Fruit fly (Drosophila melanogaster) whole organism, embryonic: Measurements from ENCODE around the gene CheA29a.

Experiments used
- ATbp ChIP-seq: fragments of 200-800 bp; sonication (Bioruptor generic); optimal IDR thresholded peaks from 2 replicates; lab custom pipeline; 2017; ENCODE audit warnings: missing biosample characterization, mild to moderate bottlenecking, missing genetic modification characterization, missing genetic modification reagents
- Aef1 ChIP-seq: fragments of 200-800 bp; sonication (Bioruptor generic); IDR thresholded peaks from 3 replicates; pipeline ENCODE4 v1.3.6; 2022; ENCODE audit warnings: missing biosample characterization, missing genetic modification characterization
- Asciz ChIP-seq: fragments of 200-800 bp; sonication (Bioruptor generic); optimal IDR thresholded peaks from 2 replicates; lab custom pipeline; 2017; ENCODE audit warnings: missing biosample characterization, mild to moderate bottlenecking, missing genetic modification characterization, missing genetic modification reagents
- Atf6 ChIP-seq: fragments of 200-800 bp; sonication (Bioruptor generic); IDR thresholded peaks from 2 replicates; pipeline ENCODE4 v1.3.6; 2022; ENCODE audit warnings: missing biosample characterization, missing genetic modification characterization
- B-H1 ChIP-seq: fragments of 200-800 bp; sonication (Bioruptor generic); IDR thresholded peaks from 3 replicates; pipeline ENCODE4 v1.3.6; 2022; ENCODE audit warnings: missing biosample characterization, missing genetic modification characterization
- CG10654 ChIP-seq: fragments of 200-800 bp; sonication (Bioruptor generic); optimal IDR thresholded peaks from 2 replicates; lab custom pipeline; 2016; ENCODE audit warnings: missing biosample characterization, missing genetic modification characterization
- CG11398 ChIP-seq: fragments of 200-800 bp; sonication (Bioruptor generic); optimal IDR thresholded peaks from 2 replicates; lab custom pipeline; 2016; ENCODE audit warnings: missing biosample characterization, missing genetic modification characterization
- CG12391 ChIP-seq: fragments of 200-800 bp; sonication (Bioruptor generic); optimal IDR thresholded peaks from 3 replicates; lab custom pipeline; 2018; ENCODE audit warnings: missing biosample characterization, mild to moderate bottlenecking, missing genetic modification characterization, moderate library complexity
- CG13123 ChIP-seq: fragments of 200-800 bp; sonication (Bioruptor generic); optimal IDR thresholded peaks from 2 replicates; lab custom pipeline; 2016; ENCODE audit warnings: missing biosample characterization, missing genetic modification characterization
- CG13775 ChIP-seq: fragments of 200-800 bp; sonication (Bioruptor generic); optimal IDR thresholded peaks from 3 replicates; lab custom pipeline; 2017; ENCODE audit warnings: missing biosample characterization, mild to moderate bottlenecking, missing genetic modification characterization
- CG14965 ChIP-seq: fragments of 200-800 bp; sonication (Bioruptor generic); optimal IDR thresholded peaks from 2 replicates; lab custom pipeline; 2016; ENCODE audit warnings: missing biosample characterization, missing genetic modification characterization, borderline replicate concordance
- CG17328 ChIP-seq: fragments of 200-800 bp; sonication (Bioruptor generic); IDR thresholded peaks from 2 replicates; pipeline ENCODE4 v1.3.6; 2022; ENCODE audit warnings: missing biosample characterization, missing genetic modification characterization
- CG17359 ChIP-seq: fragments of 200-800 bp; sonication (Bioruptor generic); optimal IDR thresholded peaks from 3 replicates; lab custom pipeline; 2018; ENCODE audit warnings: missing biosample characterization, mild to moderate bottlenecking, missing genetic modification characterization, moderate library complexity
- CG17385 ChIP-seq: fragments of 200-800 bp; sonication (Bioruptor generic); optimal IDR thresholded peaks from 3 replicates; lab custom pipeline; 2018; ENCODE audit warnings: missing biosample characterization, mild to moderate bottlenecking, missing genetic modification characterization
- CG17612 ChIP-seq: fragments of 200-800 bp; sonication (Bioruptor generic); IDR thresholded peaks from 2 replicates; pipeline ENCODE4 v1.3.6; 2022; ENCODE audit warnings: missing biosample characterization, missing genetic modification characterization
- CG17912 ChIP-seq: fragments of 200-800 bp; sonication (Bioruptor generic); optimal IDR thresholded peaks from 2 replicates; lab custom pipeline; 2018; ENCODE audit warnings: missing biosample characterization, mild to moderate bottlenecking, missing genetic modification characterization
- CG31441 ChIP-seq: fragments of 200-800 bp; sonication (Bioruptor generic); IDR thresholded peaks from 2 replicates; pipeline ENCODE4 v1.3.6; 2022; ENCODE audit warnings: missing biosample characterization, missing genetic modification characterization
- CG33557 ChIP-seq: fragments of 200-800 bp; sonication (Bioruptor generic); optimal IDR thresholded peaks from 2 replicates; lab custom pipeline; 2019; ENCODE audit warnings: missing biosample characterization, mild to moderate bottlenecking, missing genetic modification characterization, moderate library complexity
- CG6254 ChIP-seq: fragments of 200-800 bp; sonication (Bioruptor generic); optimal IDR thresholded peaks from 3 replicates; lab custom pipeline; 2017; ENCODE audit warnings: mild to moderate bottlenecking, missing biosample characterization, missing genetic modification reagents, missing genetic modification characterization
- CG7357 ChIP-seq: fragments of 200-800 bp; sonication (Bioruptor generic); IDR thresholded peaks from 3 replicates; pipeline ENCODE4 v1.3.6; 2022; ENCODE audit warnings: missing biosample characterization, missing genetic modification characterization
- CG7745 ChIP-seq: fragments of 200-800 bp; sonication (Bioruptor generic); optimal IDR thresholded peaks from 2 replicates; lab custom pipeline; 2018; ENCODE audit warnings: missing biosample characterization, mild to moderate bottlenecking, missing genetic modification characterization, moderate library complexity
- CG7987 ChIP-seq: fragments of 200-800 bp; sonication (Bioruptor generic); optimal IDR thresholded peaks from 2 replicates; lab custom pipeline; 2018; ENCODE audit warnings: missing biosample characterization, mild to moderate bottlenecking, missing genetic modification characterization, moderate library complexity
- CG8924 ChIP-seq: fragments of 200-800 bp; optimal IDR thresholded peaks from 3 replicates; lab custom pipeline; 2019; ENCODE audit warnings: missing biosample characterization, mild to moderate bottlenecking, missing genetic modification characterization, moderate library complexity
- Doc2 ChIP-seq: fragments of 200-800 bp; sonication (Bioruptor generic); IDR thresholded peaks from 2 replicates; pipeline ENCODE4 v1.3.6; 2022; ENCODE audit warnings: missing biosample characterization, missing genetic modification characterization
- Drgx ChIP-seq: fragments of 200-800 bp; sonication (Bioruptor generic); IDR thresholded peaks from 2 replicates; pipeline ENCODE4 v1.3.6; 2022; ENCODE audit warnings: missing biosample characterization, missing genetic modification characterization
- Elba2 ChIP-seq: fragments of 200-800 bp; sonication (Bioruptor generic); optimal IDR thresholded peaks from 3 replicates; lab custom pipeline; 2016; ENCODE audit warnings: missing biosample characterization, missing genetic modification characterization
- Gsc ChIP-seq: fragments of 200-800 bp; sonication (Bioruptor generic); IDR thresholded peaks from 2 replicates; pipeline ENCODE4 v1.3.6; 2022; ENCODE audit warnings: missing biosample characterization, missing genetic modification characterization
- Gug ChIP-seq: fragments of 200-800 bp; sonication (Bioruptor generic); IDR thresholded peaks from 4 replicates; pipeline ENCODE4 v1.3.6; 2022; ENCODE audit warnings: missing biosample characterization, missing genetic modification characterization
- Hey ChIP-seq: fragments of 200-800 bp; sonication (Bioruptor generic); optimal IDR thresholded peaks from 3 replicates; lab custom pipeline; 2018; ENCODE audit warnings: missing biosample characterization, mild to moderate bottlenecking, missing genetic modification characterization
- Hr78 ChIP-seq, 2 experiments: fragments of 200-800 bp in 1 of 2; fragments of >200 bp in 1 of 2; sonication (Bioruptor generic) in 1 of 2; optimal IDR thresholded peaks; 2 replicates each; lab custom pipeline; 2017 to 2019; ENCODE audit warnings: missing biosample characterization in 2 of 2, missing genetic modification characterization in 2 of 2, mild to moderate bottlenecking in 1 of 2, moderate library complexity in 1 of 2
- Jarid2 ChIP-seq: fragments of 200-800 bp; sonication (Bioruptor generic); optimal IDR thresholded peaks from 3 replicates; lab custom pipeline; 2017; ENCODE audit warnings: mild to moderate bottlenecking, missing biosample characterization, missing genetic modification reagents, missing genetic modification characterization
- Sin3A ChIP-seq: fragments of >200 bp; optimal IDR thresholded peaks from 2 replicates; lab custom pipeline; 2018
- Vsx1 ChIP-seq: fragments of 200-800 bp; sonication (Bioruptor generic); optimal IDR thresholded peaks from 2 replicates; lab custom pipeline; 2017; ENCODE audit warnings: missing biosample characterization, mild to moderate bottlenecking, missing genetic modification characterization, missing genetic modification reagents
- ato ChIP-seq: fragments of 200-800 bp; sonication (Bioruptor generic); IDR thresholded peaks from 2 replicates; pipeline ENCODE4 v1.3.6; 2022; ENCODE audit warnings: missing biosample characterization, missing genetic modification characterization; ENCODE audit not compliant: partially characterized antibody
- bsh ChIP-seq, 2 experiments: fragments of 200-800 bp; sonication (Bioruptor generic); optimal IDR thresholded peaks; 2 replicates each; lab custom pipeline; 2017 to 2018; ENCODE audit warnings: mild to moderate bottlenecking in 2 of 2, missing biosample characterization in 2 of 2, missing genetic modification characterization in 2 of 2, moderate library complexity in 1 of 2
- cg ChIP-seq: fragments of 200-800 bp; sonication (Bioruptor generic); optimal IDR thresholded peaks from 3 replicates; lab custom pipeline; 2019; ENCODE audit warnings: missing biosample characterization, mild to moderate bottlenecking, missing genetic modification characterization, moderate library complexity
- chm ChIP-seq: fragments of 200-800 bp; sonication (Bioruptor generic); IDR thresholded peaks from 2 replicates; pipeline ENCODE4 v1.3.6; 2022; ENCODE audit warnings: missing biosample characterization, missing genetic modification characterization
- dysf ChIP-seq: fragments of 200-800 bp; sonication (Bioruptor generic); IDR thresholded peaks from 3 replicates; pipeline ENCODE4 v1.3.6; 2022; ENCODE audit warnings: missing biosample characterization, missing genetic modification characterization
- emc ChIP-seq: fragments of 200-800 bp; sonication (Bioruptor generic); optimal IDR thresholded peaks from 2 replicates; lab custom pipeline; 2016; ENCODE audit warnings: missing biosample characterization, missing genetic modification characterization
- fru ChIP-seq: fragments of >200 bp; optimal IDR thresholded peaks from 2 replicates; lab custom pipeline; 2017
- grn ChIP-seq: fragments of 200-800 bp; sonication (Bioruptor generic); optimal IDR thresholded peaks from 3 replicates; lab custom pipeline; 2017; ENCODE audit warnings: missing biosample characterization, missing genetic modification characterization
- jigr1 ChIP-seq: fragments of 200-800 bp; sonication (Bioruptor generic); IDR thresholded peaks from 3 replicates; pipeline ENCODE4 v1.3.6; 2022; ENCODE audit warnings: missing biosample characterization, missing genetic modification characterization
- jumu ChIP-seq: fragments of 200-800 bp; sonication (Bioruptor generic); optimal IDR thresholded peaks from 3 replicates; lab custom pipeline; 2016; ENCODE audit warnings: missing biosample characterization, missing genetic modification characterization
- lola ChIP-seq, 3 experiments: fragments of >200 bp in 2 of 3; fragments of 200-800 bp in 1 of 3; sonication (Bioruptor generic) in 1 of 3; optimal IDR thresholded peaks; 2 replicates each; lab custom pipeline; 2017 to 2019; ENCODE audit warnings: missing biosample characterization in 3 of 3, missing genetic modification characterization in 3 of 3, mild to moderate bottlenecking in 1 of 3, moderate library complexity in 1 of 3
- nmo ChIP-seq: fragments of 200-800 bp; sonication (Bioruptor generic); optimal IDR thresholded peaks from 2 replicates; lab custom pipeline; 2018; ENCODE audit warnings: missing biosample characterization, mild to moderate bottlenecking, missing genetic modification characterization, moderate library complexity
- prd ChIP-seq, 3 experiments: fragments of >200 bp in 2 of 3; fragments of 200-800 bp in 1 of 3; sonication (Bioruptor generic) in 1 of 3; optimal IDR thresholded peaks in 2 of 3; IDR thresholded peaks in 1 of 3; 2 replicates in 2 of 3; 3 replicates in 1 of 3; pipeline versions ENCODE4 v1.3.6 to Lab custom; 2017 to 2022; ENCODE audit warnings: missing biosample characterization in 1 of 3, missing genetic modification characterization in 1 of 3
- psq ChIP-seq: fragments of 200-800 bp; sonication (Bioruptor generic); optimal IDR thresholded peaks from 2 replicates; lab custom pipeline; 2017; ENCODE audit warnings: missing biosample characterization, missing genetic modification characterization
- salm ChIP-seq: fragments of 200-800 bp; sonication (Bioruptor generic); optimal IDR thresholded peaks from 2 replicates; lab custom pipeline; 2018; ENCODE audit warnings: missing biosample characterization, mild to moderate bottlenecking, missing genetic modification characterization
- stwl ChIP-seq: fragments of 200-800 bp; sonication (Bioruptor generic); optimal IDR thresholded peaks from 3 replicates; lab custom pipeline; 2018; ENCODE audit warnings: missing biosample characterization, mild to moderate bottlenecking, missing genetic modification characterization, moderate library complexity
- tup ChIP-seq: fragments of 200-800 bp; sonication (Bioruptor generic); optimal IDR thresholded peaks from 2 replicates; lab custom pipeline; 2016; ENCODE audit warnings: missing biosample characterization, mild to moderate bottlenecking, missing genetic modification characterization, moderate library complexity

Gene CheA29a

DNA sequence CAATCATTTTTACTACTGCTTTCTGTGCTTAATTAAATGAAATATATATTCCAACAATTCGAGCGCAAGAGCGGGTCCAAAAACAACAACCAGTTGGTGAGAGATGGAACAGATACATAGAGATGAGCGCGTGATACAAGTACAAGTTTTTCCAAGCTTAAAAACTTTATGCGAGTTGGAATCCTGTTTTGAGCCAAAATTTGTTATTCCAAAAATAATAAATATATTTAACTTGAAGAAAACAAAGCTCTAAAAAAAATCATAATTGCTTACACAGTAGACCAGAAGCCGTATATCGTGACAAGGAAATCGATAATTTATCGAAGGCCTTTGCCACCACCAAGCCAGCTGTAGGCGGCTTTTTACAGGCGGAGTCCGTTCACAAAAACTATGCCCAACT, 37.6 kb downstream of the CheA29a start, which contains the start of the genes CG13097 and PIG-U (continued):
- peak; percentile 85 for TF ChIP-seq Gug
- TF ChIP-seq ato (GFP tag; lab: Robert Waterston, UW) = no peak
- peak; percentile 71 for TF ChIP-seq Sin3A (lab: Kevin White, UChicago)
- peak; percentile 84 for TF ChIP-seq tup (GFP tag; lab: Kevin White, UChicago)
- no peak for TF ChIP-seq CG17912 (GFP tag; lab: Kevin White, UChicago)
- no peak for TF ChIP-seq Asciz
- TF ChIP-seq Atf6 = peak; percentile 85
- no peak for TF ChIP-seq Doc2
- TF ChIP-seq bsh (GFP tag; optimal IDR thresholded peaks at IDR 0.05; lab: Kevin White, UChicago) = peak in 1 of 2 experiments; percentile 79
- TF ChIP-seq CG13123 (GFP tag; lab: Kevin White, UChicago) = peak; percentile 63
- no peak for TF ChIP-seq fru (lab: Kevin White, UChicago)
- TF ChIP-seq CG10654 (GFP tag; lab: Kevin White, UChicago) = peak; percentile 79
- no peak for TF ChIP-seq ATbp (GFP tag; lab: Kevin White, UChicago)
- TF ChIP-seq cg (GFP tag; lab: Kevin White, UChicago) = no peak
- TF ChIP-seq CG31441 (GFP tag; lab: Robert Waterston, UW) = peak; percentile 79
- TF ChIP-seq Elba2 (GFP tag; lab: Kevin White, UChicago) = no peak
- TF ChIP-seq CG17328 (GFP tag; lab: Robert Waterston, UW) = peak; percentile 81
- TF ChIP-seq CG14965 (GFP tag; lab: Kevin White, UChicago) = no peak
- TF ChIP-seq CG7745 (tag; lab: Kevin White, UChicago) = no peak
- no peak for TF ChIP-seq CG6254 (GFP tag; lab: Kevin White, UChicago)
- peak; percentile 40; the same call in 2 of the 3 replicates for TF ChIP-seq B-H1 (GFP tag; lab: Robert Waterston, UW)
- TF ChIP-seq CG17385 (GFP tag; lab: Kevin White, UChicago) = peak; percentile 74
- peak; percentile 52; the same call in 1 of the 3 replicates for TF ChIP-seq CG7357 (GFP tag; lab: Robert Waterston, UW)
- TF ChIP-seq Jarid2 (GFP tag; lab: Kevin White, UChicago) = no peak
- TF ChIP-seq CG17612 (GFP tag; lab: Robert Waterston, UW) = no peak
- peak; percentile 74 for TF ChIP-seq CG17359 (tag; lab: Kevin White, UChicago)
- no peak for TF ChIP-seq prd (optimal IDR thresholded peaks at IDR 0.05; lab: Kevin White, UChicago)
- peak; percentile 90 for TF ChIP-seq prd (GFP tag; IDR thresholded peaks at IDR 0.05; lab: Robert Waterston, UW)
- TF ChIP-seq CG8924 (tag; lab: Kevin White, UChicago) = peak; percentile 69
- peak; percentile 55 for TF ChIP-seq psq (GFP tag; lab: Kevin White, UChicago)
- no peak for TF ChIP-seq Gsc (GFP tag; lab: Robert Waterston, UW)
- TF ChIP-seq salm (tag; lab: Kevin White, UChicago) = peak; percentile 34
- peak in 1 of 3 experiments; percentile 79 for TF ChIP-seq lola (GFP tag; optimal IDR thresholded peaks at IDR 0.05; lab: Kevin White, UChicago)
- no peak for TF ChIP-seq Hr78 (GFP tag; optimal IDR thresholded peaks at IDR 0.05; lab: Kevin White, UChicago)
- peak; percentile 82 for TF ChIP-seq CG13775 (GFP tag; lab: Kevin White, UChicago)
- peak; percentile 85 for TF ChIP-seq dysf (GFP tag; lab: Robert Waterston, UW)
- TF ChIP-seq Aef1 = peak; percentile 88
- no peak for TF ChIP-seq CG11398
- TF ChIP-seq Drgx (GFP tag; lab: Robert Waterston, UW) = peak; percentile 68; the same call in 1 of the 2 replicates
- TF ChIP-seq chm (GFP tag; lab: Robert Waterston, UW) = peak; percentile 74
- TF ChIP-seq emc (GFP tag; lab: Kevin White, UChicago) = no peak
- peak; percentile 69 for TF ChIP-seq Vsx1 (GFP tag; lab: Kevin White, UChicago)
- TF ChIP-seq Hey = no peak
- peak; percentile 80 for TF ChIP-seq CG33557
- TF ChIP-seq grn (GFP tag; lab: Kevin White, UChicago) = no peak
- TF ChIP-seq jumu (GFP tag; lab: Kevin White, UChicago) = peak; percentile 22
- no peak for TF ChIP-seq jigr1 (GFP tag; lab: Robert Waterston, UW)
- peak; percentile 85 for TF ChIP-seq nmo (GFP tag; lab: Kevin White, UChicago)
- TF ChIP-seq CG12391 (tag; lab: Kevin White, UChicago) = peak; percentile 91
- TF ChIP-seq CG7987 (GFP tag; lab: Kevin White, UChicago) = peak; percentile 54
- peak; percentile 74 for TF ChIP-seq stwl (tag; lab: Kevin White, UChicago)
